Fruit fly (Drosophila melanogaster): ENCODE measurements around the gene CG32071.

The CG32071 gene

DNA sequence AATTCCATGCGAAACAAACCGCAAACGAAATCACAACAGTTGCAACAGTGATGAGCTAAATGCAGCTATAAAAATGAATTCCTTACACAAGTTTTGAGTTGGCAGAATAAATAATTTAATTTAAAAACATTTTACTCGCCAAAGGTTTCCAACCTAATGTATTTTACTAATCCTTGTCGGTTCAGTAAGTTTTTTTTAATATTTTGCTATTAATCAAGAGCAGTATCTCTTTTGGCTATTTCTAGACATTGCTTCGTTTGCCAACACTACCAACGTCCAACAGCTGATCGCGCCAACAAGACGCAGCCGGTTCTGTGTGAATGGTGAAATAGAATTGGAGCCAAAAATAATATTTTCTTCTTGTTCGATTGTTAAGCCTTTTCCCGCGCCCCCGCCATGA is 39.0 kb downstream of the CG32071 start, which contains the start of the genes CG32075, CG45101 and SuUR (continued):
- TF ChIP-seq cato (GFP tag; optimal IDR thresholded peaks at IDR 0.05; ENCODE audit: borderline replicate concordance) (peak; percentile 85), MTF-1 (GFP tag; optimal IDR thresholded peaks at IDR 0.05; ENCODE audit: borderline replicate concordance) (no peak), nmo (GFP tag; optimal IDR thresholded peaks at IDR 0.05) (peak; percentile 90), Mrtf (GFP tag; IDR thresholded peaks at IDR 0.05) (peak; percentile 70; the same call in 1 of the 3 replicates), Hr51 (GFP tag; optimal IDR thresholded peaks at IDR 0.05) (peak; percentile 83 to 93), h (optimal IDR thresholded peaks at IDR 0.05) (no peak), CG17186 (GFP tag; optimal IDR thresholded peaks at IDR 0.05) (peak; percentile 55), Dad (GFP tag; optimal IDR thresholded peaks at IDR 0.05) (peak; percentile 88), Xbp1 (GFP tag; optimal IDR thresholded peaks at IDR 0.05) (peak; percentile 93), inv (GFP tag; IDR thresholded peaks at IDR 0.05; ENCODE audit: partially characterized antibody) (no peak), Oaz (GFP tag; IDR thresholded peaks at IDR 0.05) (peak; percentile 74), ttk (GFP tag; IDR thresholded peaks at IDR 0.05) (peak; percentile 81), onecut (GFP tag; IDR thresholded peaks at IDR 0.05) (peak; percentile 34; the same call in 1 of the 2 replicates), HHEX (GFP tag; optimal IDR thresholded peaks at IDR 0.05) (peak; percentile 82), HmgZ (tag; optimal IDR thresholded peaks at IDR 0.05) (peak; percentile 92), lab (GFP tag; optimal IDR thresholded peaks at IDR 0.05) (peak; percentile 81), Dek (tag; optimal IDR thresholded peaks at IDR 0.05) (peak; percentile 78), emc (GFP tag; optimal IDR thresholded peaks at IDR 0.05) (peak; percentile 10), Stat92E (GFP tag; optimal IDR thresholded peaks at IDR 0.05) (peak in 1 of 3 experiments; percentile 76), Doc2 (GFP tag; IDR thresholded peaks at IDR 0.05) (0 out of 2 replicates have a peak, but pooled peaks have one; percentile 28), CG17612 (GFP tag; IDR thresholded peaks at IDR 0.05) (peak; percentile 59; the same call in 1 of the 2 replicates), sens-2 (GFP tag; IDR thresholded peaks at IDR 0.05) (peak; percentile 65), CG10654 (GFP tag; optimal IDR thresholded peaks at IDR 0.05) (peak; percentile 67), Blimp-1 (GFP tag; optimal IDR thresholded peaks at IDR 0.05) (no peak), Mad (GFP tag; optimal IDR thresholded peaks at IDR 0.05) (peak; percentile 90), Abd-B (GFP tag; optimal IDR thresholded peaks at IDR 0.05) (peak; percentile 89), Awh (GFP tag; IDR thresholded peaks at IDR 0.05) (peak; percentile 71; the same call in 1 of the 2 replicates), CG6272 (GFP tag; IDR thresholded peaks at IDR 0.05) (peak; percentile 90), Opbp (GFP tag; IDR thresholded peaks at IDR 0.05; ENCODE audit: partially characterized antibody) (no peak), PHDP (tag; optimal IDR thresholded peaks at IDR 0.05) (peak; percentile 87), CG1792 (GFP tag; optimal IDR thresholded peaks at IDR 0.05) (peak; percentile 69), jumu (GFP tag; optimal IDR thresholded peaks at IDR 0.05) (peak; percentile 88), MBD-R2 (GFP tag; IDR thresholded peaks at IDR 0.05) (peak; percentile 98), CG4282 (GFP tag; optimal IDR thresholded peaks at IDR 0.05) (peak; percentile 74), Side (GFP tag; optimal IDR thresholded peaks at IDR 0.05) (peak; percentile 86), zen (tag; optimal IDR thresholded peaks at IDR 0.05) (peak; percentile 83), CG2712 (tag; optimal IDR thresholded peaks at IDR 0.05) (peak; percentile 91), CG4707 (GFP tag; optimal IDR thresholded peaks at IDR 0.05) (no peak), CG17568 (GFP tag; optimal IDR thresholded peaks at IDR 0.05) (no peak), CG9215 (GFP tag; IDR thresholded peaks at IDR 0.05) (peak; percentile 82), CG7271 (tag; optimal IDR thresholded peaks at IDR 0.05) (peak; percentile 58), HLHmδ (GFP tag; optimal IDR thresholded peaks at IDR 0.05) (no peak), caup (GFP tag; optimal IDR thresholded peaks at IDR 0.05; ENCODE audit: severe bottlenecking) (peak; percentile 86), nom (GFP tag; optimal IDR thresholded peaks at IDR 0.05) (peak; percentile 42), CG32772 (GFP tag; IDR thresholded peaks at IDR 0.05) (peak; percentile 88), gcm2 (GFP tag; optimal IDR thresholded peaks at IDR 0.05) (peak; percentile 81), pan (optimal IDR thresholded peaks at IDR 0.05) (no peak), pan (GFP tag; optimal IDR thresholded peaks at IDR 0.05 in 1 of 2, IDR thresholded peaks at IDR 0.05 in 1 of 2) (peak in 1 of 2 experiments; percentile 92), CG18619 (GFP tag; optimal IDR thresholded peaks at IDR 0.05) (peak; percentile 78), CG10147 (GFP tag; optimal IDR thresholded peaks at IDR 0.05) (peak; percentile 67)

Measured in whole organism, embryonic.